Fruit fly (Drosophila melanogaster): ENCODE data around the gene pns.

The pns gene

dm6 chr3L:1533699-1534431 is 3.1 kb upstream of the pns start, which contains the start of gene Iml1 (continued):
- no peak for TF ChIP-seq CG5180 (GFP tag; optimal IDR thresholded peaks at IDR 0.05)
- no peak for TF ChIP-seq ab (GFP tag; optimal IDR thresholded peaks at IDR 0.05)
- no peak for TF ChIP-seq CG32767 (GFP tag; IDR thresholded peaks at IDR 0.05)
- no peak for TF ChIP-seq CG10959 (GFP tag; IDR thresholded peaks at IDR 0.05)
- TF ChIP-seq gem (tag; optimal IDR thresholded peaks at IDR 0.05) = no peak
- no peak for TF ChIP-seq abd-A (tag; optimal IDR thresholded peaks at IDR 0.05)
- TF ChIP-seq Aef1 (GFP tag; IDR thresholded peaks at IDR 0.05) = peak; percentile 53; the same call in 2 of the 3 replicates
- peak; percentile 85 for TF ChIP-seq CG6689 (GFP tag; IDR thresholded peaks at IDR 0.05)
- TF ChIP-seq Dfd (GFP tag; optimal IDR thresholded peaks at IDR 0.05) = no peak
- no peak for TF ChIP-seq crc (GFP tag; optimal IDR thresholded peaks at IDR 0.05)
- TF ChIP-seq CG4707 (GFP tag; optimal IDR thresholded peaks at IDR 0.05) = no peak
- no peak for TF ChIP-seq CG1603 (tag; optimal IDR thresholded peaks at IDR 0.05)
- TF ChIP-seq stwl (tag; optimal IDR thresholded peaks at IDR 0.05) = no peak
- TF ChIP-seq CG34224 (GFP tag; IDR thresholded peaks at IDR 0.05; ENCODE audit: partially characterized antibody) = no peak
- TF ChIP-seq ac (GFP tag; optimal IDR thresholded peaks at IDR 0.05) = no peak
- no peak for TF ChIP-seq Hr78 (GFP tag; optimal IDR thresholded peaks at IDR 0.05)
- no peak for TF ChIP-seq CG13123 (GFP tag; optimal IDR thresholded peaks at IDR 0.05)
- no peak for TF ChIP-seq CG14965 (GFP tag; optimal IDR thresholded peaks at IDR 0.05; ENCODE audit: borderline replicate concordance)
- no peak for TF ChIP-seq caup (GFP tag; optimal IDR thresholded peaks at IDR 0.05; ENCODE audit: severe bottlenecking)
- no peak for TF ChIP-seq CG10321 (GFP tag; IDR thresholded peaks at IDR 0.05)
- no peak for TF ChIP-seq mirr (GFP tag; optimal IDR thresholded peaks at IDR 0.05)
- no peak for TF ChIP-seq gcm2 (GFP tag; optimal IDR thresholded peaks at IDR 0.05)
- TF ChIP-seq CG5953 (GFP tag; IDR thresholded peaks at IDR 0.05) = no peak
- no peak for TF ChIP-seq CG6813 (GFP tag; optimal IDR thresholded peaks at IDR 0.05)
- TF ChIP-seq nmo (GFP tag; optimal IDR thresholded peaks at IDR 0.05) = peak; percentile 71
- no peak for TF ChIP-seq ash1 (GFP tag; optimal IDR thresholded peaks at IDR 0.05)
- no peak for TF ChIP-seq Elba2 (GFP tag; optimal IDR thresholded peaks at IDR 0.05)
- 0 out of 2 replicates have a peak, but pooled peaks have one; percentile 15 for TF ChIP-seq ranshi (GFP tag; IDR thresholded peaks at IDR 0.05)
- TF ChIP-seq Nf-YB (GFP tag; optimal IDR thresholded peaks at IDR 0.05) = no peak
- no peak for TF ChIP-seq tx (GFP tag; optimal IDR thresholded peaks at IDR 0.05)
- peak; percentile 12 for TF ChIP-seq CG1602 (GFP tag; optimal IDR thresholded peaks at IDR 0.05)
- TF ChIP-seq HLHmδ (GFP tag; optimal IDR thresholded peaks at IDR 0.05) = no peak
- TF ChIP-seq sqz (GFP tag; optimal IDR thresholded peaks at IDR 0.05) = no peak
- TF ChIP-seq HmgD (GFP tag; optimal IDR thresholded peaks at IDR 0.05) = no peak
- no peak for TF ChIP-seq slp2 (GFP tag; optimal IDR thresholded peaks at IDR 0.05)
- TF ChIP-seq CG9727 (GFP tag; optimal IDR thresholded peaks at IDR 0.05) = peak; percentile 7
- TF ChIP-seq Dref (GFP tag; IDR thresholded peaks at IDR 0.05) = no peak
- TF ChIP-seq Adf1 (GFP tag; IDR thresholded peaks at IDR 0.05) = no peak
- TF ChIP-seq CG18619 (GFP tag; optimal IDR thresholded peaks at IDR 0.05) = no peak
- TF ChIP-seq cwo (GFP tag; optimal IDR thresholded peaks at IDR 0.05) = peak; percentile 12
- TF ChIP-seq org-1 (GFP tag; optimal IDR thresholded peaks at IDR 0.05) = no peak
- no peak for TF ChIP-seq CG7963 (GFP tag; IDR thresholded peaks at IDR 0.05; ENCODE audit: partially characterized antibody)
- no peak for TF ChIP-seq sima (GFP tag; optimal IDR thresholded peaks at IDR 0.05)
- TF ChIP-seq bsh (GFP tag; optimal IDR thresholded peaks at IDR 0.05) = no peak
- TF ChIP-seq Dbx (GFP tag; IDR thresholded peaks at IDR 0.05) = no peak
- 0 out of 2 replicates have a peak, but pooled peaks have one; percentile 20 for TF ChIP-seq CG11085 (GFP tag; IDR thresholded peaks at IDR 0.05)
- TF ChIP-seq CG4617 (GFP tag; optimal IDR thresholded peaks at IDR 0.05; ENCODE audit: borderline replicate concordance) = peak; percentile 44
- TF ChIP-seq MESR4 (GFP tag; optimal IDR thresholded peaks at IDR 0.05) = peak; percentile 40
- TF ChIP-seq CG7928 (GFP tag; optimal IDR thresholded peaks at IDR 0.05) = no peak

All from whole organism, embryonic.